Worm (Caenorhabditis elegans) whole organism, L1 larva: ENCODE data around the gene K01D12.15.
"Not testable (repeated sequence)": the region's sequence is repeated elsewhere in the genome, so short reads cannot be mapped to it uniquely, and the experiment has no call there.

Source experiments
- egl-13 ChIP-seq: sonication (generic microtip); optimal IDR thresholded peaks from 2 replicates; lab custom pipeline; 2016; ENCODE audit warnings: missing genotype, missing genetic modification reagents, missing genetic modification characterization, missing compliant biosample characterization
- elt-3 ChIP-seq, 6 experiments: fragments of 150-350 bp in 1 of 6; sonication (generic microtip); optimal IDR thresholded peaks; 2 replicates each; lab custom pipeline; 2017 to 2018; ENCODE audit warnings: missing biosample characterization in 6 of 6, missing genetic modification characterization in 6 of 6, inconsistent platforms in 1 of 6
- irx-1 ChIP-seq: sonication (generic microtip); optimal IDR thresholded peaks from 2 replicates; lab custom pipeline; 2016; ENCODE audit warnings: missing genetic modification characterization, missing compliant biosample characterization
- lin-35 ChIP-seq, 2 experiments: fragments of 150-350 bp; optimal IDR thresholded peaks; 2 replicates each; lab custom pipeline; 2014; ENCODE audit warnings: missing biosample characterization in 2 of 2, missing genetic modification characterization in 2 of 2, missing genetic modification reagents in 2 of 2
- lsy-2 ChIP-seq, 2 experiments: fragments of 150-350 bp; optimal IDR thresholded peaks; 2 replicates each; lab custom pipeline; 2014; ENCODE audit warnings: missing biosample characterization in 2 of 2, missing genetic modification characterization in 2 of 2
- nhr-11 ChIP-seq: fragments of 150-350 bp; optimal IDR thresholded peaks from 2 replicates; lab custom pipeline; 2014; ENCODE audit warnings: missing biosample characterization, missing genetic modification characterization
- nhr-12 ChIP-seq: sonication (generic microtip); optimal IDR thresholded peaks from 2 replicates; lab custom pipeline; 2017; ENCODE audit warnings: missing biosample characterization, missing genetic modification characterization
- nhr-237 ChIP-seq: fragments of 150-350 bp; optimal IDR thresholded peaks from 2 replicates; lab custom pipeline; 2014; ENCODE audit warnings: missing biosample characterization, missing genetic modification characterization
- pag-3 ChIP-seq: sonication (generic microtip); optimal IDR thresholded peaks from 2 replicates; lab custom pipeline; 2017; ENCODE audit warnings: missing genetic modification characterization, mild to moderate bottlenecking, missing compliant biosample characterization, antibody characterized with exemption, borderline replicate concordance; ENCODE audit not compliant: insufficient read depth
- pqm-1 ChIP-seq: sonication (generic microtip); optimal IDR thresholded peaks from 3 replicates; lab custom pipeline; 2017; ENCODE audit warnings: missing biosample characterization, missing genetic modification characterization
- snpc-4 ChIP-seq: fragments of 150-350 bp; optimal IDR thresholded peaks from 2 replicates; lab custom pipeline; 2014; ENCODE audit warnings: missing biosample characterization, missing genetic modification characterization
- zag-1 ChIP-seq: fragments of 150-350 bp; optimal IDR thresholded peaks from 2 replicates; lab custom pipeline; 2014; ENCODE audit warnings: missing biosample characterization, missing genetic modification characterization
- ztf-11 ChIP-seq, 2 experiments: sonication (generic microtip); optimal IDR thresholded peaks; 2 replicates each; lab custom pipeline; 2016 to 2017; ENCODE audit warnings: missing genetic modification characterization in 2 of 2, missing biosample characterization in 1 of 2, missing compliant biosample characterization in 1 of 2
- ztf-4 ChIP-seq: fragments of 150-350 bp; optimal IDR thresholded peaks from 2 replicates; lab custom pipeline; 2014; ENCODE audit warnings: missing biosample characterization, missing genetic modification characterization

DNA sequence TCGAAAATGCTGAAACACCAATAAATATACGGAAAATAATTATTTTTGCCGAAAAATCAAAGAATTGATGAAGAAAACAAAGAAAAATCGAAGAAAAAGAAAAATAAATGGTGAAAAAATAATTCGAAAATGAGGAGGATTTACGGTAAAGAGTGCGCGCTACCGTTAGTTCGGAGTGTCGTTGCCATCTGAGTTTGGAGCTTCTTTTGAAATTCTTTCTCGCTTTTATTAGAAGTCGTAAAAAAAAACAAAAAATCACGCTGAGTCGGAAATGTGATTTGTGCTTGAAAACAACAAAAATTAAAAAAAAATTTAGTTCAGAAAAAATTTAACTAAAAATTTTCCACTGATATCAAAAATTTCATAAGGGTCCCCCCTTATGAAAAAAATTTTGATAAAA, 12.0 kb upstream of the K01D12.15 start, which contains the start of gene F23H12.10:
- TF ChIP-seq nhr-12 (tag; lab: Kevin White, UChicago); pag-3 (tag; lab: Kevin White, UChicago); elt-3 (tag; optimal IDR thresholded peaks at IDR 0.05; lab: Kevin White, UChicago); snpc-4; pqm-1 (tag; lab: Kevin White, UChicago); irx-1; lsy-2 (tag; optimal IDR thresholded peaks at IDR 0.05; lab: Kevin White, UChicago); lin-35 (GFP tag; optimal IDR thresholded peaks at IDR 0.05; lab: Kevin White, UChicago); ztf-11 (tag; optimal IDR thresholded peaks at IDR 0.05; lab: Kevin White, UChicago); zag-1; ztf-4 (tag; lab: Kevin White, UChicago); nhr-237 (tag; lab: Kevin White, UChicago); egl-13 (tag; lab: Kevin White, UChicago); nhr-11 (tag; lab: Kevin White, UChicago): not testable (repeated sequence)
